Fruit fly (Drosophila melanogaster) whole organism, embryonic: ENCODE results near the gene Arp10.

Experiments used
- CG13296 ChIP-seq: fragments of 200-800 bp; sonication (Bioruptor generic); optimal IDR thresholded peaks from 3 replicates; lab custom pipeline; 2018; ENCODE audit warnings: missing biosample characterization, mild to moderate bottlenecking, missing genetic modification characterization
- CG1603 ChIP-seq: fragments of 200-800 bp; sonication (Bioruptor generic); optimal IDR thresholded peaks from 2 replicates; lab custom pipeline; 2019; ENCODE audit warnings: missing biosample characterization, mild to moderate bottlenecking, missing genetic modification characterization, moderate library complexity
- CG31441 ChIP-seq: fragments of 200-800 bp; sonication (Bioruptor generic); IDR thresholded peaks from 2 replicates; pipeline ENCODE4 v1.3.6; 2022; ENCODE audit warnings: missing biosample characterization, missing genetic modification characterization
- CG34376 ChIP-seq: fragments of 200-800 bp; sonication (Bioruptor generic); optimal IDR thresholded peaks from 2 replicates; lab custom pipeline; 2018; ENCODE audit warnings: missing biosample characterization, mild to moderate bottlenecking, missing genetic modification characterization
- CG4707 ChIP-seq: fragments of 200-800 bp; sonication (Bioruptor generic); optimal IDR thresholded peaks from 2 replicates; lab custom pipeline; 2018; ENCODE audit warnings: missing biosample characterization, mild to moderate bottlenecking, missing genetic modification characterization, moderate library complexity
- Dll ChIP-seq: fragments of 200-800 bp; sonication (Bioruptor generic); IDR thresholded peaks from 4 replicates; pipeline ENCODE4 v1.3.6; 2022; ENCODE audit warnings: missing biosample characterization, missing genetic modification characterization; ENCODE audit not compliant: partially characterized antibody
- Gug ChIP-seq: fragments of 200-800 bp; sonication (Bioruptor generic); IDR thresholded peaks from 4 replicates; pipeline ENCODE4 v1.3.6; 2022; ENCODE audit warnings: missing biosample characterization, missing genetic modification characterization
- Hr78 ChIP-seq, 2 experiments: fragments of 200-800 bp in 1 of 2; fragments of >200 bp in 1 of 2; sonication (Bioruptor generic) in 1 of 2; optimal IDR thresholded peaks; 2 replicates each; lab custom pipeline; 2017 to 2019; ENCODE audit warnings: missing biosample characterization in 2 of 2, missing genetic modification characterization in 2 of 2, mild to moderate bottlenecking in 1 of 2, moderate library complexity in 1 of 2
- Hsf ChIP-seq: fragments of 200-800 bp; sonication (Bioruptor generic); optimal IDR thresholded peaks from 3 replicates; lab custom pipeline; 2016; ENCODE audit warnings: missing biosample characterization, missing genetic modification characterization
- crp ChIP-seq, 2 experiments: fragments of 200-800 bp; sonication (Bioruptor generic); optimal IDR thresholded peaks; 2 replicates in 1 of 2; 3 replicates in 1 of 2; lab custom pipeline; 2017; ENCODE audit warnings: missing biosample characterization in 2 of 2, missing genetic modification characterization in 2 of 2, mild to moderate bottlenecking in 1 of 2, moderate library complexity in 1 of 2
- gce ChIP-seq: fragments of 200-800 bp; sonication (Bioruptor generic); IDR thresholded peaks from 3 replicates; pipeline ENCODE4 v1.3.6; 2022; ENCODE audit warnings: missing biosample characterization, missing genetic modification characterization
- ind ChIP-seq: fragments of 200-800 bp; sonication (Bioruptor generic); optimal IDR thresholded peaks from 3 replicates; lab custom pipeline; 2016; ENCODE audit warnings: missing biosample characterization, missing genetic modification characterization
- inv ChIP-seq: fragments of 200-800 bp; sonication (Bioruptor generic); IDR thresholded peaks from 2 replicates; pipeline ENCODE4 v1.3.6; 2022; ENCODE audit warnings: missing biosample characterization, missing genetic modification characterization; ENCODE audit not compliant: partially characterized antibody

DNA sequence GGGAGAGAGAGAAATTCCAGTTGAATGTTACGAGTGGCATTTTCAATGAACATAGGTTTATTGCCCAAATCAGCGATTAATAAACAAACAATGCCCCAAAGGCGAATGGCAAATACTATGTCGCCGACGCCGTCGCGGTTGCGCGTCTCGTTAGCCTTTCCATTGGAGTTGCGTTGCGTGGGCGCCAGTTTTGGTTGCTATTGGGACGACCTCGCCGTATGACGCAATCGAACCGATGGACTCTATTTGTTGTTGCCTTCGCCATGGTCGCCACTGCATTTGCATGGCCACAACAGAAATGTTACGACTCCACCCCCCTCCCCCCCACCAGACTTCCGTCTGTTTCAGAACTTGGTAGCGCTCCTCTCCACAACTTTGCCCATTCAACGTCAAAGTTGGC, 39.4 kb downstream of the Arp10 start:
- TF ChIP-seq crp (GFP tag; optimal IDR thresholded peaks at IDR 0.05; lab: Kevin White, UChicago) (no peak), Hsf (GFP tag; lab: Kevin White, UChicago) (no peak), inv (GFP tag; lab: Robert Waterston, UW) (no peak), CG13296 (GFP tag; lab: Kevin White, UChicago) (no peak), CG31441 (no peak), CG34376 (GFP tag; lab: Kevin White, UChicago) (no peak), CG4707 (no peak), Dll (GFP tag; lab: Robert Waterston, UW) (no peak), ind (GFP tag; lab: Kevin White, UChicago) (no peak), Gug (GFP tag; lab: Robert Waterston, UW) (no peak), gce (GFP tag; lab: Robert Waterston, UW) (no peak), CG1603 (tag; lab: Kevin White, UChicago) (no peak), Hr78 (GFP tag; optimal IDR thresholded peaks at IDR 0.05; lab: Kevin White, UChicago) (no peak)
